Worm (Caenorhabditis elegans): ENCODE results near the gene rpoa-1.

rpoa-1 gene

DNA sequence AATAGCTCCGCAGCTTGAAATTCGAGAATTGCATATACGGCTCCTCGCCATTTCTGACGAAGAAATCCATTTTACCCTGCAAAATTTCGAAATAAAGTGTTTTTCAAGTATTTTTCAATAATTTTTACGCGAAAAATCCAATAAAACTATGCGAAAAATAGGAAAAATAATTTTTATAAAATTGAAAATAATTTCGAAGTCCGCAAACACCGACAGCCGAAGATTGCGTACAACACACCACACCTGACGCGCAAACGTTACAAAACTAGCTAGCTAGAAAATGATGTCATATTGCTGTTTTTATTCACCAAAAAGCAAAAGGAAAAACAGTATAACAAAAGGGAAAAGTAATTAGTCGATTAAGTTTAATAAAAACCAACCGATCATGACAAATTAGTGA, at the start of gene rpoa-1:
Gene rpoa-1 (minus strand): TSS at position 84 of the 400 bp plus-strand sequence.
- TF ChIP-seq M03D4.4 (tag; optimal IDR thresholded peaks at IDR 0.05) (no peak), bed-3 (GFP tag; optimal IDR thresholded peaks at IDR 0.05) (no peak), ces-1 (GFP tag; optimal IDR thresholded peaks at IDR 0.05) (peak; percentile 44), mep-1 (tag; optimal IDR thresholded peaks at IDR 0.05) (peak; percentile 36)

DNA sequence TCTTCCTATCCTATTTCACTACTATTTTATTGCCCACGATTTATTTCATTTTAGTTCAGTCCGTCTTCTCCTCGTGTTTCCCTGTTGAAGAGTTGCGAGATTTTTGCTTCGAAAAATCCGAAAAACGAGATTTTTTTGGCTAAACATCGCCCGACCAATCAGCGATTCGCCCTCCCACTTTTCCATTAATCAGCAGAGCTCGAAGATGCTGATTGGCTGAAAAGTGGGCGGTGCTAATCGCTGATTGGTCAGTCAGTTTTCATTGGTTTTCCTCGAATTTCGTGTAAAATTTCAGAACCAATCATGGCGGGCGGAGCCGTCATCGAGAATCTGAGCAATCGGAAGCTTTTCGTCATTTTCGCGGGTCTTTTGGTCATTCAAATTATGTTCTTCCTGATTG, 46.9 kb upstream of the rpoa-1 start, which contains the start of gene mig-14:
Gene mig-14 (plus strand): TSS at position 290 of the 400 bp plus-strand sequence.
- TF ChIP-seq nhr-237 (tag; optimal IDR thresholded peaks at IDR 0.05) (no peak), mab-5 (tag; optimal IDR thresholded peaks at IDR 0.05) (no peak), blmp-1 (tag; optimal IDR thresholded peaks at IDR 0.05) (no peak), zip-8 (tag; optimal IDR thresholded peaks at IDR 0.05) (no peak), snpc-4 (tag; optimal IDR thresholded peaks at IDR 0.05) (no peak), lin-13 (tag; optimal IDR thresholded peaks at IDR 0.05) (no peak), ham-2 (GFP tag; optimal IDR thresholded peaks at IDR 0.05) (no peak), cnd-1 (tag; optimal IDR thresholded peaks at IDR 0.05) (no peak), unc-62 (GFP tag; optimal IDR thresholded peaks at IDR 0.05) (no peak)

ce11 chrII:13739423-13739822, 44.8 kb upstream of the rpoa-1 start:
- TF ChIP-seq hlh-1 (tag; optimal IDR thresholded peaks at IDR 0.05) (peak; percentile 47), unc-62 (GFP tag; optimal IDR thresholded peaks at IDR 0.05) (no peak), pha-4 (tag; optimal IDR thresholded peaks at IDR 0.05) (peak; percentile 16), lsy-2 (tag; optimal IDR thresholded peaks at IDR 0.05) (no peak), elt-3 (tag; optimal IDR thresholded peaks at IDR 0.05) (no peak), M03D4.4 (tag; optimal IDR thresholded peaks at IDR 0.05) (no peak), ham-2 (GFP tag; optimal IDR thresholded peaks at IDR 0.05) (no peak), cnd-1 (tag; optimal IDR thresholded peaks at IDR 0.05) (peak; percentile 57), unc-120 (tag; optimal IDR thresholded peaks at IDR 0.05; ENCODE audit: poor library complexity, severe bottlenecking) (no peak), blmp-1 (tag; optimal IDR thresholded peaks at IDR 0.05) (no peak), elt-1 (tag; optimal IDR thresholded peaks at IDR 0.05; ENCODE audit: borderline replicate concordance, insufficient read depth) (no peak), sem-2 (GFP tag; optimal IDR thresholded peaks at IDR 0.05) (no peak)

- TF ChIP-seq sptf-1 (tag; optimal IDR thresholded peaks at IDR 0.05) (no peak), M03D4.4 (tag; optimal IDR thresholded peaks at IDR 0.05) (no peak), unc-120 (tag; optimal IDR thresholded peaks at IDR 0.05; ENCODE audit: poor library complexity, severe bottlenecking) (no peak), zip-8 (tag; optimal IDR thresholded peaks at IDR 0.05) (no peak), mls-2 (tag; optimal IDR thresholded peaks at IDR 0.05) (no peak), blmp-1 (tag; optimal IDR thresholded peaks at IDR 0.05) (no peak), cnd-1 (tag; optimal IDR thresholded peaks at IDR 0.05) (no peak), nhr-28 (tag; optimal IDR thresholded peaks at IDR 0.05) (no peak), lsy-2 (tag; optimal IDR thresholded peaks at IDR 0.05) (no peak), tbx-8 (GFP tag; optimal IDR thresholded peaks at IDR 0.05) (no peak), mab-5 (tag; optimal IDR thresholded peaks at IDR 0.05) (no peak), elt-1 (tag; optimal IDR thresholded peaks at IDR 0.05; ENCODE audit: borderline replicate concordance, insufficient read depth) (peak; percentile 8), unc-39 (tag; optimal IDR thresholded peaks at IDR 0.05) (no peak), unc-62 (GFP tag; optimal IDR thresholded peaks at IDR 0.05) (no peak), elt-3 (tag; optimal IDR thresholded peaks at IDR 0.05) (peak; percentile 1), nhr-76 (tag; optimal IDR thresholded peaks at IDR 0.05) (no peak), nhr-12 (tag; optimal IDR thresholded peaks at IDR 0.05) (no peak), nhr-237 (tag; optimal IDR thresholded peaks at IDR 0.05) (no peak), ces-1 (GFP tag; optimal IDR thresholded peaks at IDR 0.05) (no peak), ceh-39 (tag; optimal IDR thresholded peaks at IDR 0.05) (no peak), snpc-4 (tag; optimal IDR thresholded peaks at IDR 0.05) (no peak), ham-2 (GFP tag; optimal IDR thresholded peaks at IDR 0.05) (no peak), nhr-2 (tag; optimal IDR thresholded peaks at IDR 0.05) (peak; percentile 57), sem-2 (GFP tag; optimal IDR thresholded peaks at IDR 0.05) (no peak), pha-4 (tag; optimal IDR thresholded peaks at IDR 0.05) (no peak), lin-13 (tag; optimal IDR thresholded peaks at IDR 0.05) (peak; percentile 14)
These were observed 43.3 kb upstream of the rpoa-1 start for ce11 chrII:13737751-13738525.

- TF ChIP-seq nhr-2 (tag; optimal IDR thresholded peaks at IDR 0.05): peak; percentile 65
- TF ChIP-seq bed-3 (GFP tag; optimal IDR thresholded peaks at IDR 0.05): no peak
- no peak for TF ChIP-seq ham-2 (GFP tag; optimal IDR thresholded peaks at IDR 0.05)
- peak; percentile 8 for TF ChIP-seq cnd-1 (tag; optimal IDR thresholded peaks at IDR 0.05)
- TF ChIP-seq unc-62 (GFP tag; optimal IDR thresholded peaks at IDR 0.05): peak; percentile 43
- no peak for TF ChIP-seq ztf-11 (tag; optimal IDR thresholded peaks at IDR 0.05)
These were observed 42.3 kb upstream of the rpoa-1 start for ce11 chrII:13736906-13737305.
